Fruit fly (Drosophila melanogaster) whole organism, embryonic: ENCODE data around the gene CG13893.

Experiments
- BEAF-32 ChIP-seq: fragments of 200-800 bp; sonication (Bioruptor generic); optimal IDR thresholded peaks from 3 replicates; lab custom pipeline; 2017; ENCODE audit warnings: missing biosample characterization, missing genetic modification characterization, mild to moderate bottlenecking, moderate library complexity, missing genetic modification reagents
- BtbVII ChIP-seq: fragments of 200-800 bp; sonication (Bioruptor generic); optimal IDR thresholded peaks from 3 replicates; lab custom pipeline; 2017; ENCODE audit warnings: missing biosample characterization, mild to moderate bottlenecking, missing genetic modification characterization
- CG10543 ChIP-seq: fragments of 200-800 bp; sonication (Bioruptor generic); optimal IDR thresholded peaks from 3 replicates; lab custom pipeline; 2017; ENCODE audit warnings: missing biosample characterization, mild to moderate bottlenecking, missing genetic modification characterization, moderate library complexity
- CG11085 ChIP-seq: fragments of 200-800 bp; sonication (Bioruptor generic); IDR thresholded peaks from 2 replicates; pipeline ENCODE4 v1.3.6; 2022; ENCODE audit warnings: missing biosample characterization, missing genetic modification characterization
- CG12104 ChIP-seq: fragments of 200-800 bp; sonication (Bioruptor generic); optimal IDR thresholded peaks from 3 replicates; lab custom pipeline; 2016; ENCODE audit warnings: missing biosample characterization, missing genetic modification characterization
- CG12942 ChIP-seq: fragments of 200-800 bp; sonication (Bioruptor generic); optimal IDR thresholded peaks from 3 replicates; lab custom pipeline; 2016; ENCODE audit warnings: missing biosample characterization, missing genetic modification characterization
- CG14667 ChIP-seq: fragments of 200-800 bp; sonication (Bioruptor generic); IDR thresholded peaks from 2 replicates; pipeline ENCODE4 v1.3.6; 2022; ENCODE audit warnings: missing biosample characterization, missing genetic modification characterization
- CG17186 ChIP-seq: fragments of 200-800 bp; sonication (Bioruptor generic); optimal IDR thresholded peaks from 3 replicates; lab custom pipeline; 2017; ENCODE audit warnings: missing biosample characterization, missing genetic modification reagents, missing genetic modification characterization
- CG17361 ChIP-seq: fragments of 200-800 bp; sonication (Bioruptor generic); IDR thresholded peaks from 3 replicates; pipeline ENCODE4 v1.3.6; 2022; ENCODE audit warnings: missing biosample characterization, missing genetic modification characterization
- CG18011 ChIP-seq: fragments of 200-800 bp; sonication (Bioruptor generic); optimal IDR thresholded peaks from 2 replicates; lab custom pipeline; 2017; ENCODE audit warnings: missing biosample characterization, missing genetic modification characterization, mild to moderate bottlenecking, moderate library complexity, missing genotype
- CG2120 ChIP-seq: fragments of 200-800 bp; sonication (Bioruptor generic); optimal IDR thresholded peaks from 3 replicates; lab custom pipeline; 2016; ENCODE audit warnings: missing biosample characterization, missing genetic modification characterization
- CG2875 ChIP-seq: fragments of 200-800 bp; sonication (Bioruptor generic); optimal IDR thresholded peaks from 2 replicates; lab custom pipeline; 2017; ENCODE audit warnings: missing biosample characterization, mild to moderate bottlenecking, missing genetic modification characterization, missing genetic modification reagents
- CG30020 ChIP-seq: fragments of 200-800 bp; optimal IDR thresholded peaks from 2 replicates; lab custom pipeline; 2019; ENCODE audit warnings: missing biosample characterization, mild to moderate bottlenecking, missing genetic modification characterization, moderate library complexity
- CG31224 ChIP-seq: fragments of 200-800 bp; sonication (Bioruptor generic); IDR thresholded peaks from 2 replicates; pipeline ENCODE4 v1.3.6; 2022; ENCODE audit warnings: missing biosample characterization, missing genetic modification characterization
- CG3407 ChIP-seq: fragments of 200-800 bp; sonication (Bioruptor generic); optimal IDR thresholded peaks from 2 replicates; lab custom pipeline; 2018; ENCODE audit warnings: missing biosample characterization, mild to moderate bottlenecking, missing genetic modification characterization
- CG3726 ChIP-seq: fragments of 200-800 bp; sonication (Bioruptor generic); IDR thresholded peaks from 3 replicates; pipeline ENCODE4, ENCODE4 v1.3.6; 2022; ENCODE audit warnings: missing biosample characterization, missing genetic modification characterization
- CG4820 ChIP-seq: fragments of 200-800 bp; sonication (Bioruptor generic); optimal IDR thresholded peaks from 3 replicates; lab custom pipeline; 2016; ENCODE audit warnings: missing biosample characterization, missing genetic modification characterization
- CG6813 ChIP-seq: fragments of 200-800 bp; sonication (Bioruptor generic); optimal IDR thresholded peaks from 2 replicates; lab custom pipeline; 2017; ENCODE audit warnings: missing biosample characterization, missing genetic modification characterization, mild to moderate bottlenecking, moderate library complexity, missing genetic modification reagents
- CG6854 ChIP-seq: fragments of 200-800 bp; sonication (Bioruptor generic); optimal IDR thresholded peaks from 3 replicates; lab custom pipeline; 2017; ENCODE audit warnings: missing biosample characterization, mild to moderate bottlenecking, missing genetic modification characterization
- CG7357 ChIP-seq: fragments of 200-800 bp; sonication (Bioruptor generic); IDR thresholded peaks from 3 replicates; pipeline ENCODE4 v1.3.6; 2022; ENCODE audit warnings: missing biosample characterization, missing genetic modification characterization
- CG8281 ChIP-seq: fragments of 200-800 bp; sonication (Bioruptor generic); optimal IDR thresholded peaks from 2 replicates; lab custom pipeline; 2018; ENCODE audit warnings: missing biosample characterization, mild to moderate bottlenecking, missing genetic modification characterization, moderate library complexity
- CG9609 ChIP-seq: fragments of 200-800 bp; sonication (Bioruptor generic); optimal IDR thresholded peaks from 3 replicates; lab custom pipeline; 2016; ENCODE audit warnings: missing biosample characterization, missing genetic modification characterization
- Dad ChIP-seq: fragments of 200-800 bp; sonication (Bioruptor generic); optimal IDR thresholded peaks from 3 replicates; lab custom pipeline; 2016; ENCODE audit warnings: missing biosample characterization, missing genetic modification characterization
- Dbx ChIP-seq: fragments of 200-800 bp; sonication (Bioruptor generic); IDR thresholded peaks from 3 replicates; pipeline ENCODE4 v1.3.6; 2022; ENCODE audit warnings: missing biosample characterization, missing genetic modification characterization
- Dek ChIP-seq: fragments of 200-800 bp; sonication (Bioruptor generic); optimal IDR thresholded peaks from 3 replicates; lab custom pipeline; 2019; ENCODE audit warnings: missing biosample characterization, mild to moderate bottlenecking, missing genetic modification characterization, moderate library complexity
- Dfd ChIP-seq, 2 experiments: fragments of >200 bp; optimal IDR thresholded peaks; 2 replicates each; lab custom pipeline; 2017; ENCODE audit warnings: missing biosample characterization in 2 of 2, missing genetic modification characterization in 2 of 2
- Doc3 ChIP-seq: fragments of 200-800 bp; sonication (Bioruptor generic); IDR thresholded peaks from 3 replicates; pipeline ENCODE4 v1.3.6; 2022; ENCODE audit warnings: missing biosample characterization, missing genetic modification characterization; ENCODE audit not compliant: partially characterized antibody
- HHEX ChIP-seq: fragments of 200-800 bp; sonication (Bioruptor generic); optimal IDR thresholded peaks from 3 replicates; lab custom pipeline; 2017; ENCODE audit warnings: missing biosample characterization, mild to moderate bottlenecking, missing genetic modification characterization, missing genetic modification reagents
- HLH3B ChIP-seq: fragments of 200-800 bp; sonication (Bioruptor generic); IDR thresholded peaks from 2 replicates; pipeline ENCODE4 v1.3.6; 2022; ENCODE audit warnings: missing biosample characterization, missing genetic modification characterization
- Lhr ChIP-seq: fragments of 200-800 bp; sonication (Bioruptor generic); optimal IDR thresholded peaks from 3 replicates; lab custom pipeline; 2017; ENCODE audit warnings: mild to moderate bottlenecking, missing biosample characterization, missing genetic modification reagents, missing genetic modification characterization
- Mrtf ChIP-seq: fragments of 200-800 bp; sonication (Bioruptor generic); IDR thresholded peaks from 3 replicates; pipeline ENCODE4 v1.3.6; 2022; ENCODE audit warnings: missing biosample characterization, missing genetic modification characterization
- Nf-YC ChIP-seq: fragments of 200-800 bp; optimal IDR thresholded peaks from 3 replicates; lab custom pipeline; 2019; ENCODE audit warnings: missing biosample characterization, mild to moderate bottlenecking, missing genetic modification characterization, moderate library complexity
- Sox102F ChIP-seq: fragments of 200-800 bp; sonication (Bioruptor generic); optimal IDR thresholded peaks from 2 replicates; lab custom pipeline; 2018; ENCODE audit warnings: missing biosample characterization, mild to moderate bottlenecking, missing genetic modification characterization, moderate library complexity
- Xrp1 ChIP-seq: fragments of 200-800 bp; sonication (Bioruptor generic); IDR thresholded peaks from 2 replicates; pipeline ENCODE4 v1.3.6; 2022; ENCODE audit warnings: missing biosample characterization, missing genetic modification characterization
- YL-1 ChIP-seq: fragments of 200-800 bp; sonication (Bioruptor generic); optimal IDR thresholded peaks from 3 replicates; lab custom pipeline; 2017; ENCODE audit warnings: missing biosample characterization, mild to moderate bottlenecking, missing genetic modification characterization
- corto ChIP-seq: fragments of 200-800 bp; sonication (Bioruptor generic); optimal IDR thresholded peaks from 2 replicates; lab custom pipeline; 2016; ENCODE audit warnings: missing biosample characterization, mild to moderate bottlenecking, missing genetic modification characterization, moderate library complexity
- dm ChIP-seq: fragments of 200-800 bp; sonication (Bioruptor generic); optimal IDR thresholded peaks from 3 replicates; lab custom pipeline; 2016; ENCODE audit warnings: missing biosample characterization, missing genetic modification characterization
- dysf ChIP-seq: fragments of 200-800 bp; sonication (Bioruptor generic); IDR thresholded peaks from 3 replicates; pipeline ENCODE4 v1.3.6; 2022; ENCODE audit warnings: missing biosample characterization, missing genetic modification characterization
- fd96Cb ChIP-seq: fragments of 200-800 bp; sonication (Bioruptor generic); optimal IDR thresholded peaks from 2 replicates; lab custom pipeline; 2018; ENCODE audit warnings: missing biosample characterization, mild to moderate bottlenecking, missing genetic modification characterization, moderate library complexity
- gce ChIP-seq: fragments of 200-800 bp; sonication (Bioruptor generic); IDR thresholded peaks from 3 replicates; pipeline ENCODE4 v1.3.6; 2022; ENCODE audit warnings: missing biosample characterization, missing genetic modification characterization
- knrl ChIP-seq: fragments of 200-800 bp; sonication (Bioruptor generic); IDR thresholded peaks from 3 replicates; pipeline ENCODE4 v1.3.6; 2022; ENCODE audit warnings: missing biosample characterization, missing genetic modification characterization; ENCODE audit not compliant: partially characterized antibody
- maf-S ChIP-seq: fragments of 200-800 bp; sonication (Bioruptor generic); optimal IDR thresholded peaks from 2 replicates; lab custom pipeline; 2016; ENCODE audit warnings: missing biosample characterization, missing genetic modification characterization
- p53 ChIP-seq: fragments of 200-800 bp; sonication (Bioruptor generic); optimal IDR thresholded peaks from 2 replicates; lab custom pipeline; 2016; ENCODE audit warnings: missing biosample characterization, missing genetic modification characterization
- pum ChIP-seq: fragments of 200-800 bp; sonication (Bioruptor generic); optimal IDR thresholded peaks from 2 replicates; lab custom pipeline; 2016; ENCODE audit warnings: missing biosample characterization, missing genetic modification characterization
- salm ChIP-seq: fragments of 200-800 bp; sonication (Bioruptor generic); optimal IDR thresholded peaks from 2 replicates; lab custom pipeline; 2018; ENCODE audit warnings: missing biosample characterization, mild to moderate bottlenecking, missing genetic modification characterization
- sens ChIP-seq: fragments of 200-800 bp; sonication (Bioruptor generic); peaks from one replicate; lab custom pipeline; 2016; ENCODE audit warnings: missing biosample characterization, missing genetic modification characterization
- stc ChIP-seq: fragments of 200-800 bp; sonication (Bioruptor generic); IDR thresholded peaks from 2 replicates; pipeline ENCODE4 v1.3.6; 2022; ENCODE audit warnings: missing biosample characterization, missing genetic modification characterization
- tap ChIP-seq: fragments of 200-800 bp; optimal IDR thresholded peaks from 3 replicates; lab custom pipeline; 2019; ENCODE audit warnings: missing biosample characterization, mild to moderate bottlenecking, missing genetic modification characterization, moderate library complexity
- unc-4 ChIP-seq: fragments of 200-800 bp; sonication (Bioruptor generic); IDR thresholded peaks from 2 replicates; pipeline ENCODE4 v1.3.6; 2022; ENCODE audit warnings: missing biosample characterization, missing genetic modification characterization; ENCODE audit not compliant: partially characterized antibody
- vvl ChIP-seq: fragments of 200-800 bp; sonication (Bioruptor generic); IDR thresholded peaks from 2 replicates; pipeline ENCODE4 v1.3.6; 2022; ENCODE audit warnings: missing biosample characterization, missing genetic modification characterization

The CG13893 gene

DNA sequence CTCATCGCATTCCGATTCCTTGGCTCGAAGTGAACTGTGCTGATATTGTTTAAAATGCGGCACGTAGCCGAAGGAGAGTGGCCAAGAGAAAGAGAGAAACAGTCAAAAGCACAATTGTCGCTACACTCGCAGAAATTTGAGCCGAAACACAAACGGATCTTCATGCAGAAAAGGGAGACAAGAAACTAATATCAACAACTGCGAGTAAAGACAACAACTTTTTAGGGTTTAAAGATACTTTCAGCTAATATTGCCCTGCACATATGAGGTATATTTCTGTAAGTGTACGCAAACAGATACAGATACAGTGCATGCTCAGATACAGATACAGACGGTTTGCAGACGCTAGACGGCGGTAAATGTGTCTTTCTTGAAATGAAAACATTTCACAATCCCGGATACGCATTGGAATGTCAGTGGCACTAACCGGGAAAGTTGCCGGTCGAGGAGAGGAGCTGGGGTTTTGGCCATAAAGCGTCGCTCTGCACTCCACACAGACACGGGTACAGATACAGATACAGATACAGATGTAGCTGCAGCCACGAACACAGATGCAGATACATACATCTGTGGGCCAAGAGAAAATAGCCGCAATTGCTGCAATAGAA is 40.4 kb upstream of the CG13893 start (continued):
- TF ChIP-seq CG7357 (GFP tag; lab: Robert Waterston, UW) (peak; percentile 73; the same call in 2 of the 3 replicates), CG2875 (GFP tag; lab: Kevin White, UChicago) (peak; percentile 92), sens (GFP tag; lab: Kevin White, UChicago) (peak; percentile 99), CG10543 (GFP tag; lab: Kevin White, UChicago) (peak; percentile 54), dm (GFP tag; lab: Kevin White, UChicago) (peak; percentile 68), CG18011 (peak; percentile 57), HLH3B (GFP tag; lab: Robert Waterston, UW) (peak; percentile 91), knrl (GFP tag; lab: Robert Waterston, UW) (no peak), CG17361 (peak; percentile 82), Dad (GFP tag; lab: Kevin White, UChicago) (peak; percentile 82), dysf (peak; percentile 86), YL-1 (peak; percentile 1), Lhr (GFP tag; lab: Kevin White, UChicago) (peak; percentile 76), CG3407 (peak; percentile 86), Dek (tag; lab: Kevin White, UChicago) (peak; percentile 69), CG2120 (peak; percentile 71), tap (tag; lab: Kevin White, UChicago) (peak; percentile 83), corto (peak; percentile 64), CG3726 (GFP tag; lab: Robert Waterston, UW) (0 out of 3 replicates have a peak, but pooled peaks have one; percentile 59), Mrtf (GFP tag; lab: Robert Waterston, UW) (peak; percentile 81), Sox102F (GFP tag; lab: Kevin White, UChicago) (peak; percentile 95), salm (tag; lab: Kevin White, UChicago) (peak; percentile 80), CG8281 (tag; lab: Kevin White, UChicago) (peak; percentile 70), CG17186 (GFP tag; lab: Kevin White, UChicago) (peak; percentile 68), vvl (GFP tag; lab: Robert Waterston, UW) (peak; percentile 94), pum (GFP tag; lab: Kevin White, UChicago) (peak; percentile 92), Dbx (GFP tag; lab: Robert Waterston, UW) (0 out of 3 replicates have a peak, but pooled peaks have one; percentile 50), CG6854 (GFP tag; lab: Kevin White, UChicago) (peak; percentile 56), Xrp1 (GFP tag; lab: Robert Waterston, UW) (peak; percentile 95), CG14667 (GFP tag; lab: Robert Waterston, UW) (peak; percentile 81), stc (GFP tag; lab: Robert Waterston, UW) (peak; percentile 87), HHEX (GFP tag; lab: Kevin White, UChicago) (peak; percentile 79), p53 (GFP tag; lab: Kevin White, UChicago) (peak; percentile 82), maf-S (peak; percentile 73), BEAF-32 (GFP tag; lab: Kevin White, UChicago) (no peak), CG30020 (tag; lab: Kevin White, UChicago) (peak; percentile 33), CG12104 (peak; percentile 62), CG6813 (peak; percentile 77), CG12942 (GFP tag; lab: Kevin White, UChicago) (peak; percentile 87), CG11085 (peak; percentile 33; the same call in 1 of the 2 replicates), Nf-YC (tag; lab: Kevin White, UChicago) (peak; percentile 48), BtbVII (GFP tag; lab: Kevin White, UChicago) (peak; percentile 55), CG9609 (GFP tag; lab: Kevin White, UChicago) (peak; percentile 88), Dfd (GFP tag; optimal IDR thresholded peaks at IDR 0.05; lab: Kevin White, UChicago) (no peak), fd96Cb (tag; lab: Kevin White, UChicago) (peak; percentile 90), CG31224 (GFP tag; lab: Robert Waterston, UW) (peak; percentile 60), unc-4 (GFP tag; lab: Robert Waterston, UW) (no peak), CG4820 (peak; percentile 89), Doc3 (no peak), gce (peak; percentile 84; the same call in 2 of the 3 replicates)
